Worm (Caenorhabditis elegans) whole organism, L1 larva: Measurements from ENCODE around the gene F49H6.17.

ENCODE experiments used
- aly-2 ChIP-seq: fragments of 150-350 bp; optimal IDR thresholded peaks from 2 replicates; lab custom pipeline; 2014; ENCODE audit warnings: missing biosample characterization, missing genetic modification characterization
- ces-1 ChIP-seq: fragments of 150-350 bp; optimal IDR thresholded peaks from 2 replicates; lab custom pipeline; 2014; ENCODE audit warnings: missing biosample characterization, missing genetic modification reagents, missing genetic modification characterization
- fkh-10 ChIP-seq: sonication (generic microtip); optimal IDR thresholded peaks from 2 replicates; lab custom pipeline; 2017; ENCODE audit warnings: missing biosample characterization, missing genetic modification reagents, missing genetic modification characterization
- jun-1 ChIP-seq: fragments of 150-350 bp; optimal IDR thresholded peaks from 2 replicates; lab custom pipeline; 2014; ENCODE audit warnings: missing biosample characterization, missing genetic modification reagents, missing genetic modification characterization
- nhr-237 ChIP-seq: fragments of 150-350 bp; optimal IDR thresholded peaks from 2 replicates; lab custom pipeline; 2014; ENCODE audit warnings: missing biosample characterization, missing genetic modification characterization
- nhr-77 ChIP-seq: fragments of 150-350 bp; optimal IDR thresholded peaks from 2 replicates; lab custom pipeline; 2014; ENCODE audit warnings: missing biosample characterization, missing genetic modification characterization
- skn-1 ChIP-seq: fragments of 150-350 bp; optimal IDR thresholded peaks from 2 replicates; lab custom pipeline; 2014; ENCODE audit warnings: missing biosample characterization, missing genetic modification characterization
- ztf-4 ChIP-seq: fragments of 150-350 bp; optimal IDR thresholded peaks from 2 replicates; lab custom pipeline; 2014; ENCODE audit warnings: missing biosample characterization, missing genetic modification characterization

- TF ChIP-seq skn-1 (tag; lab: Kevin White, UChicago) (no peak), nhr-77 (tag; lab: Kevin White, UChicago) (no peak), ces-1 (GFP tag; lab: Kevin White, UChicago) (no peak), nhr-237 (no peak), fkh-10 (GFP tag; lab: Kevin White, UChicago) (no peak), aly-2 (no peak), jun-1 (tag; lab: Kevin White, UChicago) (no peak), ztf-4 (no peak)
Observed at ce11 chrV:17059987-17060386, 40.2 kb downstream of the F49H6.17 start, which contains the start of gene sri-66.
